Fruit fly (Drosophila melanogaster) whole organism, embryonic: ENCODE results near the gene Cand1.

ENCODE experiments used
- BtbVII ChIP-seq: fragments of 200-800 bp; sonication (Bioruptor generic); optimal IDR thresholded peaks from 3 replicates; lab custom pipeline; 2017; ENCODE audit warnings: missing biosample characterization, mild to moderate bottlenecking, missing genetic modification characterization
- CG10274 ChIP-seq: fragments of 200-800 bp; sonication (Bioruptor generic); optimal IDR thresholded peaks from 3 replicates; lab custom pipeline; 2017; ENCODE audit warnings: missing biosample characterization, mild to moderate bottlenecking, missing genetic modification characterization
- CG10366 ChIP-seq: fragments of 200-800 bp; sonication (Bioruptor generic); IDR thresholded peaks from 2 replicates; pipeline ENCODE4 v1.3.6; 2022; ENCODE audit warnings: missing biosample characterization, missing genetic modification characterization
- CG10654 ChIP-seq: fragments of 200-800 bp; sonication (Bioruptor generic); optimal IDR thresholded peaks from 2 replicates; lab custom pipeline; 2016; ENCODE audit warnings: missing biosample characterization, missing genetic modification characterization
- CG12104 ChIP-seq: fragments of 200-800 bp; sonication (Bioruptor generic); optimal IDR thresholded peaks from 3 replicates; lab custom pipeline; 2016; ENCODE audit warnings: missing biosample characterization, missing genetic modification characterization
- CG12219 ChIP-seq: fragments of 200-800 bp; sonication (Bioruptor generic); optimal IDR thresholded peaks from 3 replicates; lab custom pipeline; 2018; ENCODE audit warnings: missing biosample characterization, mild to moderate bottlenecking, missing genetic modification characterization
- CG14667 ChIP-seq: fragments of 200-800 bp; sonication (Bioruptor generic); IDR thresholded peaks from 2 replicates; pipeline ENCODE4 v1.3.6; 2022; ENCODE audit warnings: missing biosample characterization, missing genetic modification characterization
- CG15514 ChIP-seq: fragments of 200-800 bp; sonication (Bioruptor generic); optimal IDR thresholded peaks from 3 replicates; lab custom pipeline; 2017; ENCODE audit warnings: missing biosample characterization, missing genetic modification characterization, mild to moderate bottlenecking, moderate library complexity, missing genetic modification reagents
- CG15601 ChIP-seq: fragments of 200-800 bp; sonication (Bioruptor generic); optimal IDR thresholded peaks from 3 replicates; lab custom pipeline; 2019; ENCODE audit warnings: missing biosample characterization, mild to moderate bottlenecking, missing genetic modification characterization, moderate library complexity
- CG1603 ChIP-seq: fragments of 200-800 bp; sonication (Bioruptor generic); optimal IDR thresholded peaks from 2 replicates; lab custom pipeline; 2019; ENCODE audit warnings: missing biosample characterization, mild to moderate bottlenecking, missing genetic modification characterization, moderate library complexity
- CG17829 ChIP-seq: fragments of 200-800 bp; optimal IDR thresholded peaks from 2 replicates; lab custom pipeline; 2019; ENCODE audit warnings: missing biosample characterization, mild to moderate bottlenecking, missing genetic modification characterization, moderate library complexity
- CG4424 ChIP-seq: fragments of 200-800 bp; sonication (Bioruptor generic); optimal IDR thresholded peaks from 3 replicates; lab custom pipeline; 2016; ENCODE audit warnings: missing biosample characterization, missing genetic modification characterization
- CG6791 ChIP-seq: fragments of 200-800 bp; sonication (Bioruptor generic); IDR thresholded peaks from 3 replicates; pipeline ENCODE4 v1.3.6; 2022; ENCODE audit warnings: missing biosample characterization, missing genetic modification characterization; ENCODE audit not compliant: partially characterized antibody
- D ChIP-seq, 2 experiments: fragments of 200-800 bp in 1 of 2; fragments of >200 bp in 1 of 2; sonication (Bioruptor generic) in 1 of 2; optimal IDR thresholded peaks; 2 replicates in 1 of 2; 3 replicates in 1 of 2; lab custom pipeline; 2017; ENCODE audit warnings: mild to moderate bottlenecking in 1 of 2, missing biosample characterization in 1 of 2, missing genetic modification characterization in 1 of 2, missing genetic modification reagents in 1 of 2
- Dip2 ChIP-seq: fragments of 200-800 bp; sonication (Bioruptor generic); IDR thresholded peaks from 2 replicates; pipeline ENCODE4 v1.3.6; 2022; ENCODE audit warnings: missing biosample characterization, missing genetic modification characterization
- Doc2 ChIP-seq: fragments of 200-800 bp; sonication (Bioruptor generic); IDR thresholded peaks from 2 replicates; pipeline ENCODE4 v1.3.6; 2022; ENCODE audit warnings: missing biosample characterization, missing genetic modification characterization
- Doc3 ChIP-seq: fragments of 200-800 bp; sonication (Bioruptor generic); IDR thresholded peaks from 3 replicates; pipeline ENCODE4 v1.3.6; 2022; ENCODE audit warnings: missing biosample characterization, missing genetic modification characterization; ENCODE audit not compliant: partially characterized antibody
- Dp ChIP-seq: fragments of 200-800 bp; sonication (Bioruptor generic); optimal IDR thresholded peaks from 2 replicates; lab custom pipeline; 2018; ENCODE audit warnings: missing biosample characterization, mild to moderate bottlenecking, missing genetic modification characterization, moderate library complexity
- Ets65A ChIP-seq: fragments of 200-800 bp; sonication (Bioruptor generic); peaks from one replicate; lab custom pipeline; 2016; ENCODE audit warnings: missing biosample characterization, missing genetic modification characterization
- Fer1 ChIP-seq: fragments of 200-800 bp; sonication (Bioruptor generic); optimal IDR thresholded peaks from 2 replicates; lab custom pipeline; 2017; ENCODE audit warnings: missing biosample characterization, mild to moderate bottlenecking, missing genetic modification characterization
- H2.0 ChIP-seq: fragments of 200-800 bp; sonication (Bioruptor generic); IDR thresholded peaks from 2 replicates; pipeline ENCODE4 v1.3.6; 2022; ENCODE audit warnings: missing biosample characterization, missing genetic modification characterization
- HLH4C ChIP-seq: fragments of 200-800 bp; sonication (Bioruptor generic); IDR thresholded peaks from 3 replicates; pipeline ENCODE4 v1.3.6; 2022; ENCODE audit warnings: missing biosample characterization, missing genetic modification characterization; ENCODE audit not compliant: partially characterized antibody
- MESR4 ChIP-seq: fragments of 200-800 bp; sonication (Bioruptor generic); optimal IDR thresholded peaks from 2 replicates; lab custom pipeline; 2018; ENCODE audit warnings: missing biosample characterization, mild to moderate bottlenecking, missing genetic modification characterization, moderate library complexity
- Myb ChIP-seq: fragments of 200-800 bp; sonication (Bioruptor generic); optimal IDR thresholded peaks from 2 replicates; lab custom pipeline; 2016; ENCODE audit warnings: missing biosample characterization, missing genetic modification characterization
- Neu2 ChIP-seq: fragments of 200-800 bp; sonication (Bioruptor generic); optimal IDR thresholded peaks from 3 replicates; lab custom pipeline; 2016; ENCODE audit warnings: missing biosample characterization, missing genetic modification characterization, borderline replicate concordance
- Rfx ChIP-seq: fragments of 200-800 bp; sonication (Bioruptor generic); IDR thresholded peaks from 2 replicates; pipeline ENCODE4 v1.3.6; 2022; ENCODE audit warnings: missing biosample characterization, missing genetic modification characterization
- Six4 ChIP-seq: fragments of 200-800 bp; sonication (Bioruptor generic); optimal IDR thresholded peaks from 2 replicates; lab custom pipeline; 2016; ENCODE audit warnings: missing biosample characterization, missing genetic modification characterization
- ase ChIP-seq: fragments of 200-800 bp; sonication (Bioruptor generic); IDR thresholded peaks from 3 replicates; pipeline ENCODE4 v1.3.6; 2022; ENCODE audit warnings: missing biosample characterization, missing genetic modification characterization
- bcd ChIP-seq: fragments of 200-800 bp; sonication (Bioruptor generic); optimal IDR thresholded peaks from 2 replicates; lab custom pipeline; 2017; ENCODE audit warnings: missing biosample characterization, mild to moderate bottlenecking, missing genetic modification characterization
- bigmax ChIP-seq: fragments of 200-800 bp; sonication (Bioruptor generic); optimal IDR thresholded peaks from 2 replicates; lab custom pipeline; 2018; ENCODE audit warnings: missing biosample characterization, mild to moderate bottlenecking, missing genetic modification characterization
- ewg ChIP-seq: fragments of 200-800 bp; sonication (Bioruptor generic); optimal IDR thresholded peaks from 3 replicates; lab custom pipeline; 2017; ENCODE audit warnings: mild to moderate bottlenecking, missing biosample characterization, missing genetic modification reagents, missing genetic modification characterization
- fu2 ChIP-seq: fragments of 200-800 bp; sonication (Bioruptor generic); optimal IDR thresholded peaks from 2 replicates; lab custom pipeline; 2016; ENCODE audit warnings: missing biosample characterization, missing genetic modification characterization
- grn ChIP-seq: fragments of 200-800 bp; sonication (Bioruptor generic); optimal IDR thresholded peaks from 3 replicates; lab custom pipeline; 2017; ENCODE audit warnings: missing biosample characterization, missing genetic modification characterization
- hth ChIP-seq: fragments of >200 bp; optimal IDR thresholded peaks from 2 replicates; lab custom pipeline; 2017; ENCODE audit warnings: inconsistent platforms
- kay ChIP-seq: fragments of 200-800 bp; sonication (Bioruptor generic); optimal IDR thresholded peaks from 2 replicates; lab custom pipeline; 2016; ENCODE audit warnings: missing biosample characterization, missing genetic modification characterization
- lmd ChIP-seq: fragments of 200-800 bp; sonication (Bioruptor generic); IDR thresholded peaks from 2 replicates; pipeline ENCODE4 v1.3.6; 2022; ENCODE audit warnings: missing biosample characterization, missing genetic modification characterization
- maf-S ChIP-seq: fragments of 200-800 bp; sonication (Bioruptor generic); optimal IDR thresholded peaks from 2 replicates; lab custom pipeline; 2016; ENCODE audit warnings: missing biosample characterization, missing genetic modification characterization
- mirr ChIP-seq: fragments of 200-800 bp; sonication (Bioruptor generic); optimal IDR thresholded peaks from 3 replicates; lab custom pipeline; 2018; ENCODE audit warnings: missing biosample characterization, mild to moderate bottlenecking, missing genetic modification characterization
- nerfin-1 ChIP-seq: fragments of 200-800 bp; sonication (Bioruptor generic); optimal IDR thresholded peaks from 3 replicates; lab custom pipeline; 2019; ENCODE audit warnings: missing biosample characterization, mild to moderate bottlenecking, missing genetic modification characterization, moderate library complexity
- onecut ChIP-seq: fragments of 200-800 bp; sonication (Bioruptor generic); IDR thresholded peaks from 2 replicates; pipeline ENCODE4 v1.3.6; 2022; ENCODE audit warnings: missing biosample characterization, missing genetic modification characterization
- pum ChIP-seq: fragments of 200-800 bp; sonication (Bioruptor generic); optimal IDR thresholded peaks from 2 replicates; lab custom pipeline; 2016; ENCODE audit warnings: missing biosample characterization, missing genetic modification characterization
- pzg ChIP-seq: fragments of 200-800 bp; sonication (Bioruptor generic); optimal IDR thresholded peaks from 3 replicates; lab custom pipeline; 2018; ENCODE audit warnings: missing biosample characterization, mild to moderate bottlenecking, missing genetic modification characterization, moderate library complexity
- sens ChIP-seq: fragments of 200-800 bp; sonication (Bioruptor generic); peaks from one replicate; lab custom pipeline; 2016; ENCODE audit warnings: missing biosample characterization, missing genetic modification characterization
- shn ChIP-seq: fragments of 200-800 bp; sonication (Bioruptor generic); optimal IDR thresholded peaks from 3 replicates; lab custom pipeline; 2016; ENCODE audit warnings: missing biosample characterization, missing genetic modification characterization
- tap ChIP-seq: fragments of 200-800 bp; optimal IDR thresholded peaks from 3 replicates; lab custom pipeline; 2019; ENCODE audit warnings: missing biosample characterization, mild to moderate bottlenecking, missing genetic modification characterization, moderate library complexity
- trem ChIP-seq: fragments of 200-800 bp; optimal IDR thresholded peaks from 3 replicates; lab custom pipeline; 2019; ENCODE audit warnings: missing biosample characterization, mild to moderate bottlenecking, missing genetic modification characterization, moderate library complexity
- wdn ChIP-seq: fragments of 200-800 bp; sonication (Bioruptor generic); IDR thresholded peaks from 2 replicates; pipeline ENCODE4 v1.3.6; 2022; ENCODE audit warnings: missing biosample characterization, missing genetic modification characterization
- zf30C ChIP-seq: fragments of 200-800 bp; sonication (Bioruptor generic); optimal IDR thresholded peaks from 3 replicates; lab custom pipeline; 2018; ENCODE audit warnings: missing biosample characterization, mild to moderate bottlenecking, missing genetic modification characterization

The Cand1 gene

dm6 chr2L:10311822-10312221 lies 50.7 kb downstream of the Cand1 start (continued):
- TF ChIP-seq lmd (GFP tag; lab: Robert Waterston, UW) (no peak), Dp (peak; percentile 41), bigmax (GFP tag; lab: Kevin White, UChicago) (peak; percentile 7), H2.0 (GFP tag; lab: Robert Waterston, UW) (no peak), CG10654 (GFP tag; lab: Kevin White, UChicago) (no peak), sens (GFP tag; lab: Kevin White, UChicago) (peak; percentile 72), Doc3 (GFP tag; lab: Robert Waterston, UW) (no peak)

dm6 chr2L:10310614-10311382 lies 51.7 kb downstream of the Cand1 start, which contains the start of gene Cdk5alpha:
Gene Cdk5alpha (minus strand): TSS chr2L:10310956.
- TF ChIP-seq Fer1 = no peak
- TF ChIP-seq nerfin-1 (tag; lab: Kevin White, UChicago) = peak; percentile 22
- no peak for TF ChIP-seq Rfx (GFP tag; lab: Robert Waterston, UW)
- peak; percentile 8 for TF ChIP-seq MESR4
- peak; percentile 85 for TF ChIP-seq sens (GFP tag; lab: Kevin White, UChicago)
- TF ChIP-seq HLH4C (GFP tag; lab: Robert Waterston, UW) = no peak
- peak; percentile 31 for TF ChIP-seq trem (tag; lab: Kevin White, UChicago)
- no peak for TF ChIP-seq CG6791 (GFP tag; lab: Robert Waterston, UW)
- TF ChIP-seq mirr (GFP tag; lab: Kevin White, UChicago) = no peak
- TF ChIP-seq CG15514 (GFP tag; lab: Kevin White, UChicago) = peak; percentile 8
- no peak for TF ChIP-seq fu2
- peak; percentile 26 for TF ChIP-seq CG15601
- TF ChIP-seq ase (GFP tag; lab: Robert Waterston, UW) = no peak
- no peak for TF ChIP-seq pum (GFP tag; lab: Kevin White, UChicago)
- TF ChIP-seq tap (tag; lab: Kevin White, UChicago) = no peak
- TF ChIP-seq CG12219 (GFP tag; lab: Kevin White, UChicago) = no peak
- TF ChIP-seq shn (GFP tag; lab: Kevin White, UChicago) = no peak
- peak; percentile 24 for TF ChIP-seq grn (GFP tag; lab: Kevin White, UChicago)
- no peak for TF ChIP-seq kay (GFP tag; lab: Kevin White, UChicago)
- no peak for TF ChIP-seq Neu2 (GFP tag; lab: Kevin White, UChicago)
- no peak for TF ChIP-seq CG10366 (GFP tag; lab: Robert Waterston, UW)
- TF ChIP-seq Ets65A (GFP tag; lab: Kevin White, UChicago) = peak; percentile 79
- no peak for TF ChIP-seq BtbVII (GFP tag; lab: Kevin White, UChicago)
- no peak for TF ChIP-seq hth (lab: Kevin White, UChicago)
- peak; percentile 41 for TF ChIP-seq Myb (GFP tag; lab: Kevin White, UChicago)
- TF ChIP-seq wdn (GFP tag; lab: Robert Waterston, UW) = no peak
- no peak for TF ChIP-seq D (optimal IDR thresholded peaks at IDR 0.05; lab: Kevin White, UChicago)
- no peak for TF ChIP-seq D (GFP tag; optimal IDR thresholded peaks at IDR 0.05; lab: Kevin White, UChicago)
- no peak for TF ChIP-seq Doc2 (GFP tag; lab: Robert Waterston, UW)
- no peak for TF ChIP-seq CG14667 (GFP tag; lab: Robert Waterston, UW)
- TF ChIP-seq bcd (GFP tag; lab: Kevin White, UChicago) = no peak
- TF ChIP-seq Six4 (GFP tag; lab: Kevin White, UChicago) = no peak
- no peak for TF ChIP-seq Dip2 (GFP tag; lab: Robert Waterston, UW)
- no peak for TF ChIP-seq CG12104
- TF ChIP-seq zf30C = no peak
- TF ChIP-seq CG1603 (tag; lab: Kevin White, UChicago) = peak; percentile 32
- peak; percentile 18 for TF ChIP-seq pzg
- peak; percentile 92 for TF ChIP-seq onecut (GFP tag; lab: Robert Waterston, UW)
- TF ChIP-seq Doc3 (GFP tag; lab: Robert Waterston, UW) = no peak
- TF ChIP-seq CG17829 = no peak
- no peak for TF ChIP-seq CG10274 (GFP tag; lab: Kevin White, UChicago)
- no peak for TF ChIP-seq maf-S (GFP tag; lab: Kevin White, UChicago)
- TF ChIP-seq CG4424 (GFP tag; lab: Kevin White, UChicago) = no peak
- TF ChIP-seq ewg (GFP tag; lab: Kevin White, UChicago) = peak; percentile 95
